Fruit fly (Drosophila melanogaster): ENCODE measurements around the gene Aduk.
A peak's percentile ranks its signal among the peaks of the same experiment; 100 is the strongest.

Aduk gene

DNA sequence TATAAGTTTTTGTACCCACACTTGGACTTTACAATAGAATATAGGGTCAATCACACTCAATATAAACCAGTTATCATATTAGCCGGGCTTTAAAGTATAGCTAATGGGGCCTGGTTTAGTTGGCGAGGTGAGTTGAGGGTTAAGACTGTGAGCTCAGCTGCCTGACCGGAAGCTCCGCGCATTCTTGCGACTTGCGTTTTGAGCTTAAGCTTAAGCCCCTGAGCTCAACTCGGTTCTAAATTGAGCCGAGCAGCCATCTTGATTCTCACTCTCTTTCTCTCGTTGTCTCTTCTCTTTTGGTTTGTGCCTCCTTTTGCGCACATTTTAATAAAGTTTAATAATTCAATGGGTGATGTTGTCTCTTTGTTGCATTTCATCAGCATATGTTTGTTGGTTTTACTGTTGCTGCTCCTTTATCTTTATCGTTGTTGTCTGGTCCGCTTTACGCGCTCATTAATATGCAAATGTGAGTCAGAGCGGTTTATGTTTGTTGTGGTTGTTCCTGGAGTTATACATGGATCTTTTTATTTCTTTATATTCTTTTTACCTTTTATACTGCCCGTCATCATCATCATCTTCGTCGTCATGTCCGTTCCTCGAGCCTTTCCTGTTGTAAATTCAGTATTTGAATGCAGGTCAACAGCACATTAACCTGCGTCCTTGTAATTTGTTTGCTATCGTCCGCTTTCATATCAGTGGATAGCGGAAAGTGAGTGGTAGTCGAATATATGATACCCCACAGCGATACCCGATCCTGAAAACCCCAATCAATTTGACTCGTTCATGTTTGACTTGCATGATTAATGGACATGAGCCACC lies 16.3 kb upstream of the Aduk start:
- no peak for TF ChIP-seq CTCF (optimal IDR thresholded peaks at IDR 0.05)
- no peak for TF ChIP-seq CG8478 (optimal IDR thresholded peaks at IDR 0.05)

DNA sequence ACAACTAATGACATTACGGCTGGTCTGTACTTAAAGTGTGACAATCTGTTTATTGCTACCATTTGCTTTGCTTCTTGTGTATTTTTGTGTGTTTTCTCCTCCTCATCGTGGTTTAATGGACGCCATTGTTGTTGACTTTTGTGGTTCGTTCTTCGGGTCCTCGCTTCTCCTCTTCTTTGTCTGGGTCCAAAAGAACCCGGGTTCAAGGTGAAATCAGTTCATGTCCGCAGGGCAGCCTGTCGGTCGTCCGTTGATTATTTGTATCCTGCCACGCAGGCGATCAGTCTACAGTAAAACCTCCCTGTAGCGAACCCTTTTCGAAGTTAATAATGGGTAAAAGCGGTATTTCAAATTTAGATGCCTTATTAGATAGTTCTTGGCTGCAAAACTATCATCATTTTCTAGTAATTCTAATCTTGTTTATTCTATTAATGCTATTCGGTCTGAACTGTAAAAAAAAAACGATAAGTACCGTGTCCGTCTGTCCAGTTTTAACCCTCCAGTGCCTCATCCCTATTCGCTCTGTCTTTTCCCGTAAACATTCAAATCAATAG lies 14.8 kb upstream of the Aduk start:
- no peak for TF ChIP-seq CTCF (optimal IDR thresholded peaks at IDR 0.05)
- TF ChIP-seq CG8478 (optimal IDR thresholded peaks at IDR 0.05), result no peak

DNA sequence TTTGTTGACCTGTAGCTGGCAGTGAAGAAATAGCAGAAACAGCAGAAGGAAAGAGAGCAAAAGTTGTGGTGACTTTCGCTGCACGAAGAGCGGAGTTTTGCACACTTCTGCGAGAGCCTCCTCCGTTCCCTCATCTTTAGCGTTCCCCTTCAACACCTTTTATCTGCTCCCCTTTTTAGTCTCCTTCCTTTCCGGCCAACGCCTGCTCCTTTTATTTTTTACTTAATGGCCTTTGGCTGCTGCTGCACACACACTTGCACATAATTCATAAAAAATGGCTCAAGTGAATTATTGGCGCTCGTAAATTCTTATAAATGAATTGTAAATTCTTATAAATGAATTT lies 13.8 kb upstream of the Aduk start:
- no peak for TF ChIP-seq CG8478 (optimal IDR thresholded peaks at IDR 0.05)
- TF ChIP-seq CTCF (optimal IDR thresholded peaks at IDR 0.05), result no peak

DNA sequence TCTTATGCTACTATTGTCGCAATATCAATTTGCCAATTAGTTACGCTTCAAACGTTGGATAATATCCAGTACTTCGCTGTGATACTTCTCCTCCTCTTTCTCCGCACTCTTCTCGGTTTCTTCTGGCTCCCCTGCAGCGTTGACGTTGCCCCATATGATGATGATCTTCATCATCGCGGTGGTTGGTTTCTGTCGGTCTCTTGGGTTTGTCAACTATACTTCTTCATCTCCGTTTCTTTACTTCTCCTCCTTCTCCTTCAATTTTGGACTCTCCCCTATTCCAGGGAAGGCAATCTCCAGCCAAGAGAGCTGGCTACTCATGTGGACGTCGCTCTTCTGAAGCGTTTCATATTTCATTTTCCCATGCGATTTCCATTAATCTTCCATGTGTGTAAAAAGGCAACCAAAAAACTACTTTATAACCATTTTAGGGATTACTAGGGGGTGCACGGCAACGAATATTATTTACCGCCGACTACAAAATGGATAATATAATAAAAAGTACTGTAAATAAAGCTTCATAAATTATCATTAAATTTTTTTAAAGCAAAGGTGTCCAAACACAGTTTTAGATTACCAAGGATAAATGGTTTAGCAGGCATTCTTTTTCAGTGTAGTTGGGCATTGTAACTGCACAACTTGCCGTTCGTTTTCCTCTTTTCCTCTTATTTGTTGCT lies 13.3 kb upstream of the Aduk start:
- no peak for TF ChIP-seq CTCF (optimal IDR thresholded peaks at IDR 0.05)
- TF ChIP-seq CG8478 (optimal IDR thresholded peaks at IDR 0.05), result no peak

DNA sequence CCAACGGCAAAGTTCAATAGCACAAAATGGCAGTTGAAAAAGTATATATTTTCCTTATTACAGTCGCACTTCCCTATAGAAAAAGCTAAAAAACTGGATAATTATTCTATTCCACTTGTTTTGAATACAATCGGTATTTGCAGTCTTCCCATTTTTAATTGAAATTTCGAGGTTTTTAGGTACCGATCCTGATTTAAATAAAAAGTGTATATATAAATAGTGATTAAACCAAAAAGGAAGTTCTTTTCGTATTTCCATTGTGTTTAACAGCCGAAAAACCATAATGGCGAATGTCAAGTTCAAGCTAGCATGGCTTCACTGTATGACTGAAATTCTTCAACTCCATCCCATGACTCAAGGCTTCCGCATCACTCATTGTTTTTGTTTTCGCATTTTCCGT lies 12.0 kb upstream of the Aduk start:
- no peak for TF ChIP-seq CG8478 (optimal IDR thresholded peaks at IDR 0.05)
- no peak for TF ChIP-seq CTCF (optimal IDR thresholded peaks at IDR 0.05)

DNA sequence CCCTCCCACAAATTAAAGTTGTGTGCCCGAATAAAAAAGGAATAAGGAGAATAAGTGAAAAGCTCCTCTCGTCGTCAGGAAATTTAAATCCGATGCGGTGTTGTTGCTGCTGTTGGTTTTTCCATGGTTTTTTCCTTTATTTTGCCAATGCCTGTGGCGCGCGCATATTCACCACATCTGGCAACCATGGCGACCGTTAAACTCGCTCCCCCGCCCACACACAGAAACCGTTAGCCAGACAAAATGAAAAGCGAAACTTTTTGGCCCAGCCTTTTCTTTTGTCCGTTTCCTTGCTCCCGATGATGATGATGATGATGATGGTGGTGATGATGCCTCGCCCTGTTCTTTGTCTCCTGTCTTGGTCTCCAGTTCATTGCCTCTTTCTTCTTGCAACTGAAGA lies 11.4 kb upstream of the Aduk start:
- no peak for TF ChIP-seq CG8478 (optimal IDR thresholded peaks at IDR 0.05)
- TF ChIP-seq CTCF (optimal IDR thresholded peaks at IDR 0.05), result no peak

DNA sequence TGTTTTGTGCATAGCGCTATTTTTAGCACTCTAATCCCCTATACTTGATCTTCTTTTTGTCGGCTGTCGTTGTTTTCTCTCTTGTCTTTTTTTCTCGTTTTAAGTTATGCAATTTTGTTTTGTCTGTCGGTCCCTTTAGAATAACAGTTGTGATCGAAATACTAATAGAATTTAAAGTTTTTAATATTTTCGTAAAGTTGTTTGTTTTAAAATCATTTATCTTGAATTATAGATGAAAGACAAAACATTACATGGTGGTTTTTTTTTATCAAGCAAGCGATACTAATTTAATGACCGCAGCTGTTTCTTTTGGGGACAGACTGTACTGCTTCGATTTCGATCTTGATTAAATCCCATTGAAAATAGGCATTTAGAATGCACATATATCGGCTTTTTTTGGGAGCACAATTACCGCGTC lies 10.3 kb upstream of the Aduk start:
- TF ChIP-seq CTCF (optimal IDR thresholded peaks at IDR 0.05) (no peak), CG8478 (optimal IDR thresholded peaks at IDR 0.05) (no peak)

DNA sequence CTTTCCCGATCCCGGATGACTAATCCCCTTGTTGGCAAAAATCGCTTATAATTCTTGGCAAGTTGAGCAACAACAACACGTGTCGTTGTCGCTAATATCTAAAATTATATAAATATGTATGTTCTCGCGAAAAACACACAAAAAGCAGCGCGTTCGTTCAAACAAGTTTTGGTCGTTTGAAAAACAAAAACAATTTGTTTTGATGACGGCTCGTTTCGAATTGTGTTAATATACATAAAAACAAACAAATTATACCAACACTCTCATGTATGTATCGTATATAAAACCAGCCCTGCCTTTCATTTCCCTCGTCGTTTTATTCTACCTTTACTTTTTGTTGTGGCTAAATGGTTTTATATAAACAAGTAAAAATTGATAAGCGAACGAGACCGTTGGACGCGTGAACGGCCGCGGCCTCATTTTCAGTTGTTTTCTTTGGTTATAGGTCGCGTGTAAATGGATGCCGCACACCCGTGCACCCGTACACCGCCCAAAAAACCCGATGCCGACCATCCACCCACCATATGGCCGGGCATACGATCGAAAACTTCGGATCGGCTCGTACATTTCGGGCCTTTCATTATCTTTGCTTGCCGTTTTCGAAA lies 9.8 kb upstream of the Aduk start:
- TF ChIP-seq CTCF (optimal IDR thresholded peaks at IDR 0.05), result no peak
- peak; percentile 6 for TF ChIP-seq CG8478 (optimal IDR thresholded peaks at IDR 0.05)

DNA sequence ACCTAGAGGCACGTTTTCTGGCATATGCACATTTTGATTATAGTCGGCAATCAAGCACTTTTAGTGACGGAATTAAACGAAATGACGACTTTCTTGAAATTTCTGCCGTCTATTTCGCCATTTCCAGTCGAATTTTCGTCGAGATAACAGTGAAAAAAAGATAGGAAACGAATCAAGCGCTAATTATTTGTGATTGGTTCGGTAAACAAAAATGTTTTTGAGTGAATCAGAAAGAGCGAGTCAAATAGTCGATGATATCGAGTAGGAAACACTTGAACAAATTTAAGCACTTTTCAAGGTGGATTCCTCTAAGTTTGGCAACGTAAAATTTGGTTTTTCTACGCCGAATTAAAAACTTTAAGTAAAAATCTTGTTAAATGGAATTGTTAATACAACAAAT lies 9.1 kb upstream of the Aduk start:
- TF ChIP-seq CG8478 (optimal IDR thresholded peaks at IDR 0.05), result no peak
- TF ChIP-seq CTCF (optimal IDR thresholded peaks at IDR 0.05), result no peak

DNA sequence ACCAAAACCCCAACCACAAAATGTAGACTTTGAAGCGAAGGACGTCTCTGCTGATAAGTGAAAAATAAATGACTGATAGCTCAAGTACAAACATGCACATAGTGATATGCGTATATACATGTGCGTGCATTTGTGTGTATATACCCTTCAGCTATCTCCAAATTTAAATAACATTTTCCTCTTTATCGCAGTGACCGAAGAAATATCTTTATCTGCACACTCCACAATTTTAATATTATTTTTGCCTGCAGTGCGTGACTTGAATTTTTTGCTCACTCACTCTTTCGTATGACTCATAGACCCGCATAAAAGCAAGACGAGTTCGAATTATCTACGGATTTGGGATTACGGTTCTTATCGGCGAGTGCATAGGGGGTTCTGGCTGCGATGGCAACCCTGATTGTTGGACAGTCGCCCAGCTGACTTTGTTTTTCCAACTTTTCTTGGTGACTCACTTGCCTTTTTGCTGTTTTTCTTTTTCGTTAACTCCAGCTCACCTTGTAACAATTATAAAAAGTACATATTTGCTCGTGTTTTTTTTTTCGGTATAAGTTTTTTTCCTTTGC lies 8.6 kb upstream of the Aduk start:
- TF ChIP-seq CTCF (optimal IDR thresholded peaks at IDR 0.05) (no peak), CG8478 (optimal IDR thresholded peaks at IDR 0.05) (no peak)

DNA sequence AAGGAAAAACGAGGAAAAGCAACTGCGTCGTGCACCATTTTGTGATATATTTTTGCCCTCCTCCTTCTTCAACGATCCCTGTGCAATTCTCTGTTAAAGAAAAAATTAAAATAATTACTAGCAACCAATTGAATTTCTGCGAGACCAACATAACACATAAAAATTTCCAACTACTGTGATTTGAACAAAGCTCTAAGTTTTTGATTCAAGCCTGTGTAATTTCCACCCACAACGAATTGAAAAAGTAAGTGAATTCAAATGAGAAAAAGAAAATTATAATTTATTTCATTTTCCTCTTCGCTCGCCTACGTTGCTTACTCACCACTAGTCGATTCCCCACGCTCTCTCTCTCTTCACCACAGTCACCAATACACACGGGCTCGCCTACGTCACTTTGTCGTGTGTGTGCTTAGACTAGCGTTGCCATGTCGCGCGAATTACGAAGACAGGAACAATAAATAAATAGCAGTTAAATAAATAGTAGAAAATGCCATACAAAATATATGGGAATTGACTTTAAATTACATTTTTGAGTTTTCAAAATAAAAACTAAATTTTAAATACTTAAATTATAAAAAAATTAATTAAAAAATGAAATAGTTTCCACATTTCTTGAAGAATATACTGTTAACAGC lies 7.9 kb upstream of the Aduk start:
- TF ChIP-seq CTCF (optimal IDR thresholded peaks at IDR 0.05) (no peak), CG8478 (optimal IDR thresholded peaks at IDR 0.05) (no peak)

DNA sequence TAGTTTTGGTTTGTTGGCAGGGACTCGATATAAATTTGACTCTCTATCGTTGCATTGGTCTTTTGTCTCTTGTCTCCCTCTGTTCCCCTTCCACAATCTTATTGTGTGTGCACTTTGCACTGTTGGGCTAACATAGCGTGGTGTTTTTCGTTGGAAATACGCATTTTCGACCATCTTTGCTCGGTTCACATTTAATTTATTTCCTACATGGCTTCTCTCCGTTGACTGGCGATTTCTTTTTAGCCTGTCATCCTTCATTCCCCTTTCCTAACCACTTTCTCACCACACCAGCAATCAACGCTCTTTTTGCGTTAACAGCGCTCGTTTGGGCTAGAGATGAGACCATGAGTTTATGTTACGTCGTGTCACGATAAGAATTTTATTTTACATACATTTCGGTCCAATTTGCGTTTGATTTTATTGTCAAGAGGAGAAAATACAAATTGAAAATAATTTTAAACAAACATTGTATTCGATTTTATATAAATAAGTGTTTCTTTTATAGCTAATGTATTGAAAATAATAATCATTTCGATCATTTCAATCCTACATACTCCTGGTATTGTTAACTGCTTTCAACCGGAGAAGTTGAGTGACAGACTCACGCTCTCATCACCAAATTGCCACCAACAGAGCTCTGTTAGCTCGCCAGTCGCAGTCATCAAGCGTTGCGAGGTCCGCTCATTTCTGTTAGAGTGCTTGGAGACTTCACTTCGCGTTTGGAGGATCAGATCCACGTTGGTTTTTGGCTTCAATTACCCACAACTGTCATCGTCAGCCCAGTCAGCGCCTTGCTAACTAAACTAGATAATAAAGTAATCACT lies 6.9 kb upstream of the Aduk start:
- TF ChIP-seq CTCF (optimal IDR thresholded peaks at IDR 0.05) (no peak), CG8478 (optimal IDR thresholded peaks at IDR 0.05) (no peak)

DNA sequence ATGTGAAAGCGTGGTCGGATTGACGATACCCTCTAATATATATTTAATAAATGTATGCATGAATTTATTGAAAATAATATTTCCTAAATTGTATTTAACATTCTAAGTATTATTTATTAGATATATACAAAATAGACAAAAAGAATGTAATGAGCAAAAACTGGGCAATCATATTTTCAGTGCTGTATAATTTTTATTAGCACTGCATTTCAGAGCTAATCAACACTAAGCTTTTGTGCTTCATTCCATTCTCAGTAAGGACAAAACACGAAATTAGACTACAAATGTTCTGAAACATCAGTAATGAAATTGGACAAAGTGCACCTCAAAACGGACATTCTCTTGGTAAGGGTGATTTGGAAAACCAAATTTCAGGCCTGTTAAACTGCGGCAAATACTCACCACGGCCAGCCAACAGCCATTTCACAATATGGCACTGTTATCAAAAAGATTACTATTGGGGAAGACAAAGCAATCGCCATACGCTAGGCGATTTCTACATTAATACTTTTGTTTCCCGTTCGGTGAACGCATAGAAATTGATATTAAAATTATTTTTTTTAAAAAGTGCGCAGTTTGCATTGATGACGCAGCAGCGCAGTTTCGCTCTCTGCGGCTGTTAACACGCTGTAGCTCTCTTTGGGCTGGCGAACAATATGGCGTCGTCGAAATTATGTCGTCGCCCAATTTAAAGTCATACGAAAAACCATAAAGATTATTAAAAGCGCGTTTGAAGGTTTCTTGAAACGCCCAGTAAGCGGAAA lies 6.1 kb upstream of the Aduk start:
- TF ChIP-seq CTCF (optimal IDR thresholded peaks at IDR 0.05), result no peak
- TF ChIP-seq CG8478 (optimal IDR thresholded peaks at IDR 0.05), result no peak

DNA sequence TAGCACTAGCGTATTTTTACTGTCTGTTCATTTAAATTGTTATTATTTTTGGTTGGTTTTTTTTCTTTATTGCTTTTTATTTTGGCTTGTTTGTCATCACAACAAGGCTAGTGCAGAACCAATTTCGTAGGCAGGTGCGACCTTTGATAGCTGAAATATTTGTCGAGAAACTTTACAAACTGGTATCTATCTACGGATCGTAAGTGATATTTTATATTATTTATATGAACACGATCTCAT lies 5.5 kb upstream of the Aduk start, which contains the start of gene drn:
Gene drn (plus strand): TSS at position 141 of the 240 bp plus-strand sequence.
- TF ChIP-seq CG8478 (optimal IDR thresholded peaks at IDR 0.05) (no peak), CTCF (optimal IDR thresholded peaks at IDR 0.05) (no peak)

All from S2 (cell line).